Worm (Caenorhabditis elegans) whole organism, young adult: ENCODE measurements around the gene nhr-241.

ENCODE experiments used
- C06A6.2 ChIP-seq: fragments of 200-800 bp; sonication (Bioruptor generic); conservative IDR thresholded peaks from 2 replicates; pipeline ENCODE4 v1.3.6; 2022; ENCODE audit warnings: missing genetic modification characterization, missing compliant biosample characterization
- F22D6.2 ChIP-seq: sonication (generic microtip); optimal IDR thresholded peaks from 2 replicates; lab custom pipeline; 2016; ENCODE audit warnings: mild to moderate bottlenecking, missing genetic modification characterization, missing compliant biosample characterization
- F37B4.10 ChIP-seq: fragments of 200-800 bp; sonication (Bioruptor generic); IDR thresholded peaks from 2 replicates; pipeline ENCODE4 v1.3.6; 2022; ENCODE audit warnings: missing genetic modification characterization, missing compliant biosample characterization
- F39B2.1 ChIP-seq: fragments of 200-800 bp; sonication (Bioruptor generic); IDR thresholded peaks from 2 replicates; pipeline ENCODE4 v1.3.6; 2022; ENCODE audit warnings: missing genetic modification reagents, missing genetic modification characterization, missing compliant biosample characterization
- F49E8.2 ChIP-seq: sonication (generic microtip); optimal IDR thresholded peaks from 3 replicates; lab custom pipeline; 2017; ENCODE audit warnings: missing genetic modification characterization, mild to moderate bottlenecking, missing compliant biosample characterization, antibody characterized with exemption, moderate library complexity; ENCODE audit not compliant: insufficient read depth
- Y53G8AR.9 ChIP-seq: fragments of 200-800 bp; sonication (Bioruptor generic); conservative IDR thresholded peaks from 2 replicates; pipeline ENCODE4 v1.3.6; 2022; ENCODE audit warnings: missing genetic modification reagents, missing genetic modification characterization, missing compliant biosample characterization
- Y56A3A.18 ChIP-seq: fragments of 200-800 bp; sonication (Bioruptor generic); IDR thresholded peaks from 2 replicates; pipeline ENCODE4 v1.3.6; 2022; ENCODE audit warnings: missing genetic modification reagents, missing genetic modification characterization, missing compliant biosample characterization
- akir-1 ChIP-seq: fragments of 200-800 bp; sonication (Bioruptor generic); optimal IDR thresholded peaks from 2 replicates; lab custom pipeline; 2018; ENCODE audit warnings: mild to moderate bottlenecking, missing genetic modification characterization, moderate library complexity, missing compliant biosample characterization
- ama-1 ChIP-seq, 3 experiments: fragments of 150-350 bp in 1 of 3; sonication (generic microtip) in 2 of 3; optimal IDR thresholded peaks; 2 replicates each; lab custom pipeline; 2014 to 2018; ENCODE audit warnings: missing biosample characterization in 2 of 3, missing genetic modification characterization in 2 of 3, missing genetic modification reagents in 2 of 3
- atf-7 ChIP-seq: sonication (generic microtip); optimal IDR thresholded peaks from 2 replicates; lab custom pipeline; 2017; ENCODE audit warnings: mild to moderate bottlenecking, missing genetic modification characterization, missing compliant biosample characterization
- athp-1 ChIP-seq: sonication (generic microtip); optimal IDR thresholded peaks from 2 replicates; lab custom pipeline; 2017; ENCODE audit warnings: mild to moderate bottlenecking, missing genetic modification characterization, missing compliant biosample characterization
- attf-3 ChIP-seq: fragments of 200-800 bp; sonication (Bioruptor generic); conservative IDR thresholded peaks from 2 replicates; pipeline ENCODE4 v1.3.6; 2022; ENCODE audit warnings: missing genetic modification reagents, missing genetic modification characterization, missing compliant biosample characterization
- attf-5 ChIP-seq: fragments of 200-800 bp; sonication (Bioruptor generic); optimal IDR thresholded peaks from 2 replicates; lab custom pipeline; 2018; ENCODE audit warnings: mild to moderate bottlenecking, missing genetic modification characterization, missing compliant biosample characterization
- bed-2 ChIP-seq: fragments of 200-800 bp; sonication (Bioruptor generic); IDR thresholded peaks from 2 replicates; pipeline ENCODE4 v1.3.6; 2022; ENCODE audit warnings: missing genetic modification reagents, missing genetic modification characterization, missing compliant biosample characterization
- ceh-40 ChIP-seq: fragments of 200-800 bp; sonication (Bioruptor generic); IDR thresholded peaks from 2 replicates; pipeline ENCODE4 v1.3.6; 2022; ENCODE audit warnings: missing genetic modification characterization, missing compliant biosample characterization
- ceh-91 ChIP-seq: fragments of 200-800 bp; sonication (Bioruptor generic); IDR thresholded peaks from 2 replicates; pipeline ENCODE4 v1.3.6; 2022; ENCODE audit warnings: missing genetic modification reagents, missing genetic modification characterization, missing compliant biosample characterization
- egrh-3 ChIP-seq: fragments of 200-800 bp; sonication (Bioruptor generic); IDR thresholded peaks from 2 replicates; pipeline ENCODE4 v1.3.6; 2022; ENCODE audit warnings: missing genetic modification reagents, missing genetic modification characterization, missing compliant biosample characterization
- ekl-4 ChIP-seq: fragments of 200-800 bp; sonication (Bioruptor generic); IDR thresholded peaks from 2 replicates; pipeline ENCODE4 v1.3.6; 2022; ENCODE audit warnings: missing genetic modification reagents, missing genetic modification characterization, missing compliant biosample characterization
- hmg-1.2 ChIP-seq: fragments of 200-800 bp; sonication (Bioruptor generic); IDR thresholded peaks from 2 replicates; pipeline ENCODE4 v1.3.6; 2022; ENCODE audit warnings: missing genetic modification reagents, missing genetic modification characterization, missing compliant biosample characterization
- hsf-1 ChIP-seq: fragments of 200-800 bp; sonication (Bioruptor generic); IDR thresholded peaks from 2 replicates; pipeline ENCODE4 v1.3.6; 2022; ENCODE audit warnings: missing genetic modification reagents, missing genetic modification characterization, missing compliant biosample characterization
- lin-26 ChIP-seq: fragments of 200-800 bp; sonication (Bioruptor generic); IDR thresholded peaks from 2 replicates; pipeline ENCODE4 v1.3.6; 2022; ENCODE audit warnings: missing genetic modification reagents, missing genetic modification characterization, missing compliant biosample characterization
- lin-40 ChIP-seq: sonication (generic microtip); optimal IDR thresholded peaks from 2 replicates; lab custom pipeline; 2016; ENCODE audit warnings: missing genetic modification characterization, mild to moderate bottlenecking, missing compliant biosample characterization, missing genotype, missing genetic modification reagents
- lsl-1 ChIP-seq: fragments of 200-800 bp; sonication (Bioruptor generic); optimal IDR thresholded peaks from 2 replicates; lab custom pipeline; 2018; ENCODE audit warnings: mild to moderate bottlenecking, missing genetic modification characterization, moderate library complexity, missing compliant biosample characterization
- madf-8 ChIP-seq: fragments of 200-800 bp; sonication (Bioruptor generic); conservative IDR thresholded peaks from 2 replicates; pipeline ENCODE4 v1.3.6; 2022; ENCODE audit warnings: missing genetic modification reagents, missing genetic modification characterization, missing compliant biosample characterization
- mcd-1 ChIP-seq: fragments of 200-800 bp; sonication (Bioruptor generic); IDR thresholded peaks from 2 replicates; pipeline ENCODE4 v1.3.6; 2022; ENCODE audit warnings: missing genetic modification reagents, missing genetic modification characterization, missing compliant biosample characterization
- mes-4 ChIP-seq: sonication (generic microtip); optimal IDR thresholded peaks from 2 replicates; lab custom pipeline; 2016; ENCODE audit warnings: missing genotype, missing genetic modification characterization, missing compliant biosample characterization
- nfya-2 ChIP-seq: fragments of 200-800 bp; sonication (Bioruptor generic); IDR thresholded peaks from 2 replicates; pipeline ENCODE4 v1.3.6; 2022; ENCODE audit warnings: missing genetic modification reagents, missing genetic modification characterization, missing compliant biosample characterization
- nhr-120 ChIP-seq: fragments of 200-800 bp; sonication (Bioruptor generic); IDR thresholded peaks from 2 replicates; pipeline ENCODE4 v1.3.6; 2022; ENCODE audit warnings: missing genetic modification characterization, missing compliant biosample characterization
- nhr-90 ChIP-seq: sonication (generic microtip); optimal IDR thresholded peaks from 2 replicates; lab custom pipeline; 2016; ENCODE audit warnings: missing genotype, mild to moderate bottlenecking, missing genetic modification characterization, missing compliant biosample characterization
- pbrm-1 ChIP-seq: fragments of 200-800 bp; sonication (Bioruptor generic); IDR thresholded peaks from 2 replicates; pipeline ENCODE4 v1.3.6; 2022; ENCODE audit warnings: missing genetic modification reagents, missing genetic modification characterization, missing compliant biosample characterization
- snpc-1.3 ChIP-seq: sonication (generic microtip); optimal IDR thresholded peaks from 2 replicates; lab custom pipeline; 2017; ENCODE audit warnings: missing genetic modification characterization, mild to moderate bottlenecking, missing compliant biosample characterization, antibody characterized with exemption, moderate library complexity, missing genotype, missing genetic modification reagents; ENCODE audit not compliant: insufficient read depth
- snpc-4 ChIP-seq, 5 experiments: fragments of 150-350 bp in 1 of 5; sonication (generic microtip) in 4 of 5; optimal IDR thresholded peaks; 2 replicates each; lab custom pipeline; 2014 to 2018; ENCODE audit warnings: missing genetic modification characterization in 5 of 5, missing biosample characterization in 3 of 5, antibody characterized with exemption in 2 of 5, mild to moderate bottlenecking in 2 of 5, missing compliant biosample characterization in 2 of 5, missing genotype in 2 of 5, moderate library complexity in 2 of 5, missing genetic modification reagents in 1 of 5
- unc-62 ChIP-seq: fragments of 150-350 bp; optimal IDR thresholded peaks from 2 replicates; lab custom pipeline; 2014; ENCODE audit warnings: missing biosample characterization, missing genetic modification reagents, missing genetic modification characterization
- zfh-2 ChIP-seq: fragments of 200-800 bp; sonication (Bioruptor generic); conservative IDR thresholded peaks from 2 replicates; pipeline ENCODE4 v1.3.6; 2022; ENCODE audit warnings: missing genetic modification reagents, missing genetic modification characterization, missing compliant biosample characterization
- ztf-18 ChIP-seq: sonication (generic microtip); optimal IDR thresholded peaks from 2 replicates; lab custom pipeline; 2016; ENCODE audit warnings: missing genotype, mild to moderate bottlenecking, missing genetic modification characterization, missing compliant biosample characterization

Gene nhr-241

DNA sequence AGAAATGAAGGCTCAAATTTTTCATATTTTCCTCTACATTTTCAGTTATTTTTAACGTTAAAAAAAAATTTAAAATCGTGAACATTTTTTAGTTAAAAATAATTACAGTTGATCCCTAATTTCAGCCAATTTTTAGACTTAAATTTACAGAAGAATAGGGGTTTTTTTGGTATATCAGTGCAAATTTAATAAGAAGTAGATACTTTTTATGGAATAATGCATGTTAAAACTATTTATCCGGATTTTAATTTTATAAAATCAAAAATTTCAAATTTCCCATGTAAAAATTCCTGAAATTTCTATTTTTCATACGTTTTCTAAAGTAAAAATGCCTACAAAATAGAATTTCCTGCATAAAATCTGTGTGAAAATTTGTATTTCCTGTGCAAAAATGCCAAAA is 24.8 kb downstream of the nhr-241 start:
- TF ChIP-seq ekl-4 (GFP tag; lab: Robert Waterston, UW): no peak
- no peak for TF ChIP-seq F49E8.2
- TF ChIP-seq akir-1 (GFP tag; lab: Kevin White, UChicago): no peak
- TF ChIP-seq F37B4.10 (GFP tag; lab: Robert Waterston, UW): no peak
- TF ChIP-seq Y53G8AR.9 (GFP tag; lab: Robert Waterston, UW): no peak
- no peak for TF ChIP-seq athp-1 (tag; lab: Kevin White, UChicago)
- TF ChIP-seq Y56A3A.18: no peak
- no peak for TF ChIP-seq mes-4 (tag; lab: Kevin White, UChicago)
- no peak for TF ChIP-seq F22D6.2 (tag; lab: Kevin White, UChicago)

DNA sequence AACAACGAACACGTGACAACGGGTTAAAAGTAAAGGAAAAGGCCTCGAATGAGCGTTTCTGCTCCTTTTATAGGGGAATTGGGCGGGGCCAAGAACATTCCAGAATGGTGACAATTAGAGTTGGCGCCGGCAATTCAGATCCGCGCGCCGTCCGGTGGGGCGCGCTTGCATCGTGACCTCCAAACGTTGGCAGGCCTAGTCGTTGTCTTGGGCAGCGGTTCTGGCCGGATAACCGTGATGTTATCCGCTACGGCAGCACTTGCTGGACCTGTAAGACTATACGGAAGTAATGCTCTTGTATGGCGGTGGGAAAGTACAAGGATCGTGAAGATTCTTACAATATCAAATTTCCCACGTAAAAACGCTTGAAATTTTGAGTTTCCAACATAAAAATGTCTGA is 25.6 kb downstream of the nhr-241 start:
- peak; percentile 57; the same call in 1 of the 2 replicates for TF ChIP-seq mcd-1
- TF ChIP-seq hmg-1.2 (GFP tag; lab: Robert Waterston, UW): 0 out of 2 replicates have a peak, but pooled peaks have one; percentile 22
- peak; percentile 29; the same call in 1 of the 2 replicates for TF ChIP-seq zfh-2 (GFP tag; lab: Robert Waterston, UW)
- TF ChIP-seq nhr-120: 0 out of 2 replicates have a peak, but pooled peaks have one; percentile 48
- TF ChIP-seq hsf-1 (GFP tag; lab: Robert Waterston, UW): 0 out of 2 replicates have a peak, but pooled peaks have one; percentile 32
- TF ChIP-seq, all 124 proteins: peak for 5; not testable (repeated sequence) for 119

DNA sequence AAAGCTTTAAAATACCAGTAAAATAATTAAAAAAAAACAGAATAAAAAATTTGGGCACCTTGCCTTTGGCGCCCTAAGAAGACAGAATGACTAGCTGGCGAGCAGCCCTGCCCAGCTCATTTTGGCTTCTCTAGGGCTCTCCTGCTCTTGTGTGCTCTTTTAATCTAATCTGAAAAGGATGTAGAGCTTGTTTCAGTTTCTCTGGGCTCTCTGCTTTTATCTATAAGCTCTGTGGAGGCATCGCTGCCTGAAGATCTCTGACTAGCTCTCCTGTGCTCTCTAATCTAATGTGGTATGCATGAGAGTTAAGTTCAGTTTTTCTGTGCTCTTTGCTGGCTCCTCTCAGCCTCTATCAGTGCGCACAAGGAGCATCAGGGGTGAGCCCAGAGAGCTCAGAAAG is 26.6 kb downstream of the nhr-241 start:
- TF ChIP-seq nhr-90 (no peak), zfh-2 (GFP tag; lab: Robert Waterston, UW) (0 out of 2 replicates have a peak, but pooled peaks have one; percentile 23)

DNA sequence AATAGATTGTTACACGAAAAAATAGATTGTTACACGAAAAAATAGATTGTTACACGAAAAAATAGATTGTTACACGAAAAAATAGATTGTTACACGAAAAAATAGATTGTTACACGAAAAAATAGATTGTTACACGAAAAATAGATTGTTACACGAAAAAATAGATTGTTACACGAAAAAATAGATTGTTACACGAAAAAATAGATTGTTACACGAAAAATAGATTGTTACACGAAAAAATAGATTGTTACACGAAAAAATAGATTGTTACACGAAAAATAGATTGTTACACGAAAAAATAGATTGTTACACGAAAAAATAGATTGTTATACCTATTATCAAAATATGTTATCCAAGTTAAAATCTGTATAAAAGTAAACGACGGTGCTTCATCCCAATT is 29.0 kb downstream of the nhr-241 start:
- TF ChIP-seq egrh-3 (GFP tag; lab: Robert Waterston, UW): peak; percentile 93

DNA sequence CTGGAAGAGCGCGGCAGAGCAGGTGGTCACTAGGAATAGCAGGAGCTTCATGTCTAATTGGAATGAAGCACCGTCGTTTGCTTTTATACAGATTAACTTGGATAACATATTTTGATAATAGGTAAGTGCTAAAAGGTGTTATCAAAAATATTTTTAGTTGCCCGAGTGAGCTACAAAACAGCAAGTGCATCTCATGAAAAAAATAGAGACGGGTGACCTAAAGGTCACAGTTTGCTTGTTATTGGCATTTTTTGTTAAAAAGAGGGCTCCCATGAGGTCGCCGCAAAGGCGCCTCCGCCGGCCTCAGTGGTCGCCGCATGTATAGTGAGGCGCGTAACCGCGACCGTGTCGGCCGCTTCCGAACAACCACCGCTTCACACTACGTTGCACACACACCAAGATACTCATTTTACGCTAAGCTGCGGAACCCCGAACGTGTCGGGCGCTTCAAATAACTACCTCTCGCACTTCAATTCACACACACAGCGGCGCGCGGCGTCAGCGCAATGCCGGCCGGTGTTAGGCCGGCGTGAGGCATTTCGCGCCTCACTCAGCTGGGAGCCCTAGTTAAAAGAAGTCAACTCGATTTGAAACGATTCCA is 30.2 kb downstream of the nhr-241 start, which contains the start of gene asp-19:
Gene asp-19, minus strand, starts transcription at position 51 of the 601 bp plus-strand sequence.
- TF ChIP-seq C06A6.2 (GFP tag; lab: Robert Waterston, UW): no peak
- TF ChIP-seq zfh-2 (GFP tag; lab: Robert Waterston, UW): peak; percentile 65
- no peak for TF ChIP-seq bed-2 (GFP tag; lab: Robert Waterston, UW)
- no peak for TF ChIP-seq lsl-1
- no peak for TF ChIP-seq snpc-4 (GFP tag; optimal IDR thresholded peaks at IDR 0.05; lab: Kevin White, UChicago)
- peak in 1 of 4 experiments; percentile 51 for TF ChIP-seq snpc-4 (tag; optimal IDR thresholded peaks at IDR 0.05; lab: Kevin White, UChicago)

DNA sequence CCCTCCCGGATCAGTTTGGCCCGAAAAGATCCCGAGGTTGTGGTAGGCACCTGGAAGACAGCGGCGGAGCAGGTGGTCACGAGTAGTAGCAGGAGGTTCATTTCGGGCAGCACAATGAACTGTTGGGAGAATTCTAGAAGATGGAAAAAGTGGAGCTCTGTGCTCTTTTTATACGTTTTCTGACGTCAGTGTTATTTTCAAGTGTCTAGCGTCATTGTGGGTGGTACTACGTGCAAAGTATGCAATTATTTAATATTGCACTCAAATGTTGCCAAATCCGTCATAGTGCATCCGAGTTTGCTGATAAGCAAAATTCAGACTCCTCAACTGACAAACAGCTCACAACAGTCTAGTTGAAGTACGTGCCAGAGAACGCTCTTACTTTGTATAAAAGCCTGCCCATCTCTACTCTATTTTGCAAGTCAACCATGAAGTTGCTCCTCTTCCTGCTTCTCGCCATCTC is 32.4 kb downstream of the nhr-241 start, which contains the start of the genes asp-18 and scl-19:
Gene asp-18, minus strand, starts transcription at position 101 of the 463 bp plus-strand sequence.
Gene scl-19, plus strand, starts transcription at position 413 of the 463 bp plus-strand sequence.
- 0 out of 2 replicates have a peak, but pooled peaks have one; percentile 24 for TF ChIP-seq nfya-2 (GFP tag; lab: Robert Waterston, UW)
- no peak for TF ChIP-seq pbrm-1 (GFP tag; lab: Robert Waterston, UW)

DNA sequence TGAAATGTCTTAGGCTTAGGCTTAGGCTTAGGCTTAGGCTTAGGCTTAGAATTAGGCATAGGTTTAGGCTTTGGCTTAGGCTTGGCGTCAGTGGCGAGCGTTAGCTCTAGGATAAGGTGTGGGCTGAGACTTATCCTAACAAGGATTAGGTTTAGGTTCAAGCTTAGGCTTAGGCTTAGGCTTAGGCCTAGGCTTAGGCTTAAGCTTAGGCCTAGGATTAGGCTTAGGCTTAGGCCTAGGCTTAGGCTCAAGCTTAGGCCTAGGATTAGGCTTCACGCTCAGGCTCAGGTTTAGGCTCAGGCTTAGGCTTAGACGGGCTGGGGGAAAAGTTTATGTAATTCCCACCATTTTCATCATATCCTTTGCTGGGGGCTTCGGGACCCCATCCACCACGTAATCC is 34.7 kb downstream of the nhr-241 start:
- no peak for TF ChIP-seq lin-40 (tag; lab: Kevin White, UChicago)
- TF ChIP-seq ztf-18 (tag; lab: Kevin White, UChicago): no peak
- TF ChIP-seq attf-3: no peak
- no peak for TF ChIP-seq nhr-120
- TF ChIP-seq lin-26 (GFP tag; lab: Robert Waterston, UW): no peak
- TF ChIP-seq ceh-91 (GFP tag; lab: Robert Waterston, UW): no peak
- TF ChIP-seq atf-7 (tag; lab: Kevin White, UChicago): no peak
- TF ChIP-seq attf-5 (GFP tag; lab: Kevin White, UChicago): no peak
- TF ChIP-seq ceh-40 (GFP tag; lab: Robert Waterston, UW): no peak
- no peak for TF ChIP-seq F39B2.1
- TF ChIP-seq snpc-1.3 (tag; lab: Kevin White, UChicago): no peak
- no peak for TF ChIP-seq athp-1 (tag; lab: Kevin White, UChicago)
- no peak for TF ChIP-seq ama-1 (optimal IDR thresholded peaks at IDR 0.05; lab: Kevin White, UChicago)
- TF ChIP-seq ama-1 (GFP tag; optimal IDR thresholded peaks at IDR 0.05; lab: Kevin White, UChicago): no peak
- TF ChIP-seq madf-8 (GFP tag; lab: Robert Waterston, UW): no peak
- TF ChIP-seq F22D6.2 (tag; lab: Kevin White, UChicago): no peak
- TF ChIP-seq unc-62 (GFP tag; lab: Kevin White, UChicago): no peak
